Fruit fly (Drosophila melanogaster) whole organism, adult: ENCODE results near the gene CG42674.
A peak's percentile ranks its signal among the peaks of the same experiment; 100 is the strongest.

Source experiments
- CG11617 ChIP-seq: fragments of 200-800 bp; sonication (Bioruptor generic); optimal IDR thresholded peaks from 2 replicates; lab custom pipeline; 2017; ENCODE audit warnings: mild to moderate bottlenecking, missing biosample characterization, missing genetic modification reagents, missing genetic modification characterization
- CG12768 ChIP-seq: fragments of 200-800 bp; sonication (Bioruptor generic); optimal IDR thresholded peaks from 2 replicates; lab custom pipeline; 2017; ENCODE audit warnings: missing biosample characterization, missing genetic modification characterization, mild to moderate bottlenecking, moderate library complexity, missing genetic modification reagents
- CG14711 ChIP-seq: fragments of 200-800 bp; sonication (Bioruptor generic); optimal IDR thresholded peaks from 2 replicates; lab custom pipeline; 2018; ENCODE audit warnings: missing biosample characterization, mild to moderate bottlenecking, missing genetic modification characterization, moderate library complexity
- CG1620 ChIP-seq: fragments of 200-800 bp; sonication (Bioruptor generic); optimal IDR thresholded peaks from 2 replicates; lab custom pipeline; 2016; ENCODE audit warnings: missing biosample characterization, missing genetic modification characterization
- CG33017 ChIP-seq: fragments of 200-800 bp; sonication (Bioruptor generic); optimal IDR thresholded peaks from 2 replicates; lab custom pipeline; 2018; ENCODE audit warnings: missing biosample characterization, mild to moderate bottlenecking, missing genetic modification characterization, moderate library complexity
- CG5204 ChIP-seq: fragments of 200-800 bp; sonication (Bioruptor generic); optimal IDR thresholded peaks from 2 replicates; lab custom pipeline; 2016; ENCODE audit warnings: missing biosample characterization, missing genetic modification characterization
- CG7045 ChIP-seq: fragments of 200-800 bp; sonication (Bioruptor generic); optimal IDR thresholded peaks from 2 replicates; lab custom pipeline; 2017; ENCODE audit warnings: missing biosample characterization, mild to moderate bottlenecking, missing genetic modification characterization
- CG7101 ChIP-seq: fragments of 200-800 bp; sonication (Bioruptor generic); optimal IDR thresholded peaks from 2 replicates; lab custom pipeline; 2018; ENCODE audit warnings: missing biosample characterization, mild to moderate bottlenecking, missing genetic modification characterization, moderate library complexity
- Clk ChIP-seq: fragments of 200-800 bp; sonication (Bioruptor generic); optimal IDR thresholded peaks from 2 replicates; lab custom pipeline; 2017; ENCODE audit warnings: missing biosample characterization, missing genetic modification characterization
- Crg-1 ChIP-seq: fragments of 200-800 bp; sonication (Bioruptor generic); optimal IDR thresholded peaks from 2 replicates; lab custom pipeline; 2016; ENCODE audit warnings: missing biosample characterization, missing genetic modification characterization
- Hr96 ChIP-seq: fragments of 200-800 bp; sonication (Bioruptor generic); optimal IDR thresholded peaks from 2 replicates; lab custom pipeline; 2016; ENCODE audit warnings: missing biosample characterization, missing genetic modification characterization
- Mnt ChIP-seq: fragments of 200-800 bp; sonication (Bioruptor generic); optimal IDR thresholded peaks from 2 replicates; lab custom pipeline; 2016; ENCODE audit warnings: missing biosample characterization, mild to moderate bottlenecking, missing genetic modification characterization
- bab1 ChIP-seq: fragments of 200-800 bp; sonication (Bioruptor generic); optimal IDR thresholded peaks from 3 replicates; lab custom pipeline; 2019; ENCODE audit warnings: missing biosample characterization, mild to moderate bottlenecking, missing genetic modification characterization, moderate library complexity
- cic ChIP-seq: fragments of 200-800 bp; sonication (Bioruptor generic); optimal IDR thresholded peaks from 2 replicates; lab custom pipeline; 2017; ENCODE audit warnings: missing biosample characterization, mild to moderate bottlenecking, missing genetic modification characterization, moderate library complexity
- cnc ChIP-seq, 2 experiments: fragments of >200 bp; optimal IDR thresholded peaks; 2 replicates each; lab custom pipeline; 2017
- kay ChIP-seq: fragments of 200-800 bp; sonication (Bioruptor generic); peaks from one replicate; lab custom pipeline; 2016; ENCODE audit warnings: missing biosample characterization, missing genetic modification characterization, borderline replicate concordance
- ovo ChIP-seq: fragments of 200-800 bp; sonication (Bioruptor generic); optimal IDR thresholded peaks from 2 replicates; lab custom pipeline; 2016; ENCODE audit warnings: missing biosample characterization, missing genetic modification characterization
- pad ChIP-seq: fragments of 200-800 bp; sonication (Bioruptor generic); optimal IDR thresholded peaks from 3 replicates; lab custom pipeline; 2017; ENCODE audit warnings: missing biosample characterization, missing genetic modification characterization, mild to moderate bottlenecking, moderate library complexity, missing genetic modification reagents
- tj ChIP-seq: fragments of 200-800 bp; sonication (Bioruptor generic); optimal IDR thresholded peaks from 3 replicates; lab custom pipeline; 2017; ENCODE audit warnings: missing biosample characterization, mild to moderate bottlenecking, missing genetic modification characterization, moderate library complexity
- toe ChIP-seq: fragments of 200-800 bp; sonication (Bioruptor generic); optimal IDR thresholded peaks from 2 replicates; lab custom pipeline; 2016; ENCODE audit warnings: missing biosample characterization, missing genetic modification characterization

Gene CG42674

DNA sequence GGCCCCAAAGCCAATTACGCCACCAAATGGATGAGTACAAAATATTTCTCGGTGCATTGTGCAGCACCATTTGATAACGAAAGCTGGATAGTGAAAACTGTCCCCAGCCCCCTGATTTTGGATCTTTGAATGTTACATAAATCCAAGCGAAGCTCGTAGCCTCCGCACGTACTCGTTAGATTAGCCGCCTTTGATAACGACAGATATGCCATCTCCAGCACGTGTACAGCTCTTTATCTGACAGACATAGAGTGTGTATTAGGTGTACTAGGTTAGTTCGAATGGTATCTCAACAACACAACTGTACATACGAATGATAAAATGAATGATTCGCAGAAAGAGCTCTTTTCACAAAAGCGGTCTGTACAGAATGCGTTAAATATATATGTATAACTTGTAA is 1.8 kb downstream of the CG42674 start:
- TF ChIP-seq pad (no peak), CG14711 (tag; lab: Kevin White, UChicago) (no peak), toe (GFP tag; lab: Kevin White, UChicago) (no peak), CG5204 (GFP tag; lab: Kevin White, UChicago) (no peak), cnc (optimal IDR thresholded peaks at IDR 0.05; lab: Kevin White, UChicago) (no peak), CG33017 (tag; lab: Kevin White, UChicago) (no peak), Crg-1 (no peak), CG1620 (no peak), ovo (GFP tag; lab: Kevin White, UChicago) (no peak), CG12768 (no peak), kay (GFP tag; lab: Kevin White, UChicago) (no peak), Hr96 (GFP tag; lab: Kevin White, UChicago) (no peak), Mnt (no peak), tj (GFP tag; lab: Kevin White, UChicago) (no peak), Clk (GFP tag; lab: Kevin White, UChicago) (no peak), CG7045 (GFP tag; lab: Kevin White, UChicago) (no peak)

dm6 chr3L:20195875-20196274 is 2.2 kb downstream of the CG42674 start:
- TF ChIP-seq cnc (optimal IDR thresholded peaks at IDR 0.05; lab: Kevin White, UChicago) (no peak), pad (no peak), Clk (GFP tag; lab: Kevin White, UChicago) (no peak), ovo (GFP tag; lab: Kevin White, UChicago) (no peak), Crg-1 (no peak), kay (GFP tag; lab: Kevin White, UChicago) (no peak), CG14711 (tag; lab: Kevin White, UChicago) (peak; percentile 21), CG7045 (GFP tag; lab: Kevin White, UChicago) (no peak), CG33017 (tag; lab: Kevin White, UChicago) (no peak), CG7101 (peak; percentile 13), Mnt (no peak), tj (GFP tag; lab: Kevin White, UChicago) (no peak), bab1 (GFP tag; lab: Kevin White, UChicago) (no peak), cic (GFP tag; lab: Kevin White, UChicago) (no peak), CG11617 (GFP tag; lab: Kevin White, UChicago) (no peak), CG5204 (GFP tag; lab: Kevin White, UChicago) (peak; percentile 21), CG1620 (no peak), Hr96 (GFP tag; lab: Kevin White, UChicago) (no peak), toe (GFP tag; lab: Kevin White, UChicago) (no peak), CG12768 (no peak)

- TF ChIP-seq toe (GFP tag; lab: Kevin White, UChicago) (peak; percentile 0), bab1 (GFP tag; lab: Kevin White, UChicago) (no peak), CG5204 (GFP tag; lab: Kevin White, UChicago) (peak; percentile 26)
Measured at dm6 chr3L:20194731-20195130, 3.4 kb downstream of the CG42674 start.

dm6 chr3L:20193748-20194058 is 4.4 kb downstream of the CG42674 start:
- TF ChIP-seq Hr96 (GFP tag; lab: Kevin White, UChicago) (no peak), kay (GFP tag; lab: Kevin White, UChicago) (peak; percentile 29)

DNA sequence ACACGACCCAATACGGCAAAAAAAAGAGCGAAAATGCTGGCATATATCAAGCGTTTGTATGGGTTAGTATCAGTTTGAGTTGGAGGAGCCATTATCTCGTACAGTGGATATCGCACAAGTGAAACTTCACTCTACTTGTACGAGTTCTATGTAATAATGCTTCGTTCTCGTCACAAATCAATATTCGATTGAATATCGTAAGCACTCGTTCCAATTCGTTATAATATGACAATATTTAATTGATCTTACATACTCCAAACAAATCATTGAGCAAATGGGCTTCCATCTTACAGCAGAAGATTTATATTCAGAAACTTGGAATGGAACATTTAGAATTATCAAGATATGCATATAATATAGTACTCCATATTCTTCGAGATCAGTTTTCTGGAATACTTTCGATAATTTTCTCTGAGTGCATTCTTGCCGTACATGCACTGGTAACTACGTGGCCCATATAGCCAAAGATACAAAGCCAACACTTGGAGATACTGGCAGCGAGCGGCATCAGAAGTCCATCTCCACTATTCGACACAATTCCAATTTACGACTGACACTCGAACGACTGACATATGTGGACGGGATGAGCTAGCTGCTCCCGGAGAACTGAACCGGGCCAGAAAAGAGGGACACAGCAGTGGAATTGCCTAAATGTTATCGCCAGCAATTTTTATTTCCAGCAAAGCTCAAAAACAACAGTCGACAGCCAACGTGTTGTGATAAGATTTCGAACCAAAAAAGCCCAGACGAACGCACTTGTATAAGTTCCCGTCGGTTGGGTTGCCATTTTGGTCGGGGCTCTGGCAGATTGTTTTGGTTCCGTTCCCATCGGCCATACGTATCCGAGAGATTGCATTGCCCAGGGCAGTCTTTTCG is 5.0 kb downstream of the CG42674 start:
- TF ChIP-seq Crg-1: no peak
- no peak for TF ChIP-seq Clk (GFP tag; lab: Kevin White, UChicago)
- peak; percentile 18 for TF ChIP-seq CG11617 (GFP tag; lab: Kevin White, UChicago)
- TF ChIP-seq CG33017 (tag; lab: Kevin White, UChicago): no peak
- peak; percentile 55 for TF ChIP-seq CG5204 (GFP tag; lab: Kevin White, UChicago)
- no peak for TF ChIP-seq CG7045 (GFP tag; lab: Kevin White, UChicago)
- peak; percentile 1 for TF ChIP-seq CG7101
- no peak for TF ChIP-seq Mnt
- TF ChIP-seq cic (GFP tag; lab: Kevin White, UChicago): peak; percentile 5
- TF ChIP-seq CG12768: no peak

DNA sequence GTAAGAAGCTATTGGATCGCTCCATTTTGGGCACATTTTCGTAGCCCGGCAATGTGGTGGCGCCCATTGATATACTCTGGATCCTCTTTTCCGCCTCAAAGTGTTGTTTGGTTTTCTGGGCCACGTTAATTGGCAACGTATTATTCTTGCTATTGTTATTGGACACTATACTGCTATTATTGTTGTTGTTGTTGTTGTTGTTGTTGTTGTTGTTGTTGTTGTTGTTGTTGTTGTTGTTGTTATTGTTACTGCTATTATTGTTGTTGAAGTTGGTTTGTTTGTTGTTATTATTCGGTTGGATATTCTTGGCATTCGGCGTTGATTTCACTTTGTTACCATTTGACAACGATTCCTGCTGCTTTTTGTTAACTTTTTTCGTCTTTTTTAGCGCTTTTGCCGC is 6.3 kb downstream of the CG42674 start:
- TF ChIP-seq kay (GFP tag; lab: Kevin White, UChicago): peak; percentile 40
- no peak for TF ChIP-seq toe (GFP tag; lab: Kevin White, UChicago)
- TF ChIP-seq bab1 (GFP tag; lab: Kevin White, UChicago): no peak

- TF ChIP-seq CG5204 (GFP tag; lab: Kevin White, UChicago) (no peak), CG7045 (GFP tag; lab: Kevin White, UChicago) (no peak), Crg-1 (no peak), tj (GFP tag; lab: Kevin White, UChicago) (peak; percentile 37), Clk (GFP tag; lab: Kevin White, UChicago) (no peak), bab1 (GFP tag; lab: Kevin White, UChicago) (no peak), toe (GFP tag; lab: Kevin White, UChicago) (peak; percentile 60), CG1620 (no peak), CG33017 (tag; lab: Kevin White, UChicago) (peak; percentile 37), CG14711 (tag; lab: Kevin White, UChicago) (no peak), cic (GFP tag; lab: Kevin White, UChicago) (peak; percentile 91), ovo (GFP tag; lab: Kevin White, UChicago) (peak; percentile 66), CG12768 (peak; percentile 32), kay (GFP tag; lab: Kevin White, UChicago) (peak; percentile 97), CG11617 (GFP tag; lab: Kevin White, UChicago) (peak; percentile 29), Hr96 (GFP tag; lab: Kevin White, UChicago) (peak; percentile 33), CG7101 (no peak), cnc (optimal IDR thresholded peaks at IDR 0.05; lab: Kevin White, UChicago) (no peak), Mnt (no peak), pad (no peak)
Measured at dm6 chr3L:20187885-20188570, 10.1 kb downstream of the CG42674 start, which contains the start of gene Ssk. Gene Ssk, plus strand, starts transcription at chr3L:20188522.
